Fruit fly (Drosophila melanogaster) Kc167 (cell line): ENCODE results near the gene Ns1.

Source experiments
- Myc ChIP-seq: fragments of >200 bp; optimal IDR thresholded peaks from 2 replicates; lab custom pipeline; 2017; ENCODE audit warnings: missing external identifiers
- h ChIP-seq: fragments of >200 bp; optimal IDR thresholded peaks from 3 replicates; lab custom pipeline; 2018; ENCODE audit warnings: missing external identifiers
- psq ChIP-seq: fragments of >200 bp; optimal IDR thresholded peaks from 2 replicates; lab custom pipeline; 2017; ENCODE audit warnings: missing external identifiers

DNA sequence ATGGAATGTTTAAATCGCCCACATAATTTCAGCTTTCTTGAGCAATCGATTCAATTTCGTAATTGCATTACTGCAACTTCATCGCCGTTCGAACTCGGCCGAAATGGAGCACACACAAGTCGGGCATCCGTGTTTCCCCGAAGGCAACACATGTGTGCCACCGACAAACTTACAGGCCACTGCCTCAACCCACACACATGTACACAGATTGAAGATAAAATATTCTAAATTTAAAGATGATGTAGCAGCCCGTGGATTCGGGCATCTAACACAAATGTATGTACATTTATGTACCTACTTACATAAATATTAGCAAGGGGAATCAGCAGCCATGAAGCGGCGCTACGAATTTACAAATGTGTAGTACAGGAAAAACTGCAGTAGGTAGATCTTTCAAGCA, 6.4 kb downstream of the Ns1 start:
- TF ChIP-seq Myc (lab: Kevin White, UChicago) = no peak
- TF ChIP-seq psq (lab: Kevin White, UChicago) = no peak
- TF ChIP-seq h = no peak
